Worm (Caenorhabditis elegans) whole organism, L3 larva: Measurements from ENCODE around the gene gasr-8.

ENCODE experiments used
- R02D3.7 ChIP-seq: fragments of 150-350 bp; optimal IDR thresholded peaks from 2 replicates; lab custom pipeline; 2014; ENCODE audit warnings: missing biosample characterization, missing genetic modification characterization
- ama-1 ChIP-seq: fragments of 150-350 bp; optimal IDR thresholded peaks from 2 replicates; lab custom pipeline; 2018
- ceh-28 ChIP-seq: fragments of 150-350 bp; optimal IDR thresholded peaks from 2 replicates; lab custom pipeline; 2014; ENCODE audit warnings: missing biosample characterization, missing genetic modification reagents, missing genetic modification characterization
- ceh-82 ChIP-seq: fragments of 150-350 bp; optimal IDR thresholded peaks from 2 replicates; lab custom pipeline; 2014; ENCODE audit warnings: missing biosample characterization, missing genetic modification characterization
- ceh-9 ChIP-seq: sonication (generic microtip); optimal IDR thresholded peaks from 2 replicates; lab custom pipeline; 2018; ENCODE audit warnings: missing biosample characterization, missing genetic modification characterization
- daf-12 ChIP-seq: fragments of 150-350 bp; optimal IDR thresholded peaks from 2 replicates; lab custom pipeline; 2014; ENCODE audit warnings: missing biosample characterization, missing genetic modification reagents, missing genetic modification characterization
- egl-27 ChIP-seq: sonication (generic microtip); optimal IDR thresholded peaks from 4 replicates; lab custom pipeline; 2017; ENCODE audit warnings: missing biosample characterization, missing genetic modification reagents, missing genetic modification characterization
- egl-5 ChIP-seq: fragments of 150-350 bp; optimal IDR thresholded peaks from 2 replicates; lab custom pipeline; 2017; ENCODE audit warnings: missing biosample characterization, missing genetic modification reagents, missing genetic modification characterization, inconsistent platforms
- elt-2 ChIP-seq: sonication (generic microtip); optimal IDR thresholded peaks from 2 replicates; lab custom pipeline; 2016; ENCODE audit warnings: missing genetic modification reagents, mild to moderate bottlenecking, missing genetic modification characterization, missing compliant biosample characterization
- elt-3 ChIP-seq, 3 experiments: fragments of 150-350 bp in 1 of 3; sonication (generic microtip) in 2 of 3; optimal IDR thresholded peaks; 2 replicates in 2 of 3; 4 replicates in 1 of 3; lab custom pipeline; 2014 to 2017; ENCODE audit warnings: missing biosample characterization in 3 of 3, missing genetic modification characterization in 3 of 3
- eor-1 ChIP-seq, 2 experiments: fragments of 150-350 bp; optimal IDR thresholded peaks; 2 replicates each; lab custom pipeline; 2014 to 2018; ENCODE audit warnings: missing biosample characterization in 2 of 2, missing genetic modification characterization in 2 of 2
- fkh-2 ChIP-seq: fragments of 150-350 bp; optimal IDR thresholded peaks from 2 replicates; lab custom pipeline; 2014; ENCODE audit warnings: missing biosample characterization, missing genetic modification reagents, missing genetic modification characterization
- fos-1 ChIP-seq: fragments of 150-350 bp; optimal IDR thresholded peaks from 2 replicates; lab custom pipeline; 2014; ENCODE audit warnings: missing biosample characterization, missing genetic modification characterization
- hmg-11 ChIP-seq: sonication (generic microtip); optimal IDR thresholded peaks from 2 replicates; lab custom pipeline; 2016; ENCODE audit warnings: missing genetic modification characterization, missing compliant biosample characterization
- jun-1 ChIP-seq: fragments of 150-350 bp; optimal IDR thresholded peaks from 2 replicates; lab custom pipeline; 2014; ENCODE audit warnings: missing biosample characterization, missing genetic modification reagents, missing genetic modification characterization
- lin-15B ChIP-seq: fragments of 150-350 bp; optimal IDR thresholded peaks from 2 replicates; lab custom pipeline; 2014; ENCODE audit warnings: missing biosample characterization, missing genetic modification characterization
- lsy-12 ChIP-seq: sonication (generic microtip); optimal IDR thresholded peaks from 2 replicates; lab custom pipeline; 2016; ENCODE audit warnings: mild to moderate bottlenecking, missing genetic modification characterization, missing compliant biosample characterization
- mdl-1 ChIP-seq: fragments of 150-350 bp; optimal IDR thresholded peaks from 2 replicates; lab custom pipeline; 2014; ENCODE audit warnings: missing biosample characterization, missing genetic modification characterization
- mml-1 ChIP-seq: fragments of 150-350 bp; sonication (generic microtip); optimal IDR thresholded peaks from 3 replicates; lab custom pipeline; 2014; ENCODE audit warnings: missing biosample characterization, missing genetic modification characterization
- nfya-1 ChIP-seq: sonication (generic microtip); optimal IDR thresholded peaks from 2 replicates; lab custom pipeline; 2017; ENCODE audit warnings: missing genetic modification characterization, mild to moderate bottlenecking, missing compliant biosample characterization, antibody characterized with exemption, moderate library complexity; ENCODE audit not compliant: insufficient read depth
- nhr-11 ChIP-seq: fragments of 150-350 bp; optimal IDR thresholded peaks from 2 replicates; lab custom pipeline; 2014; ENCODE audit warnings: missing biosample characterization, missing genetic modification characterization
- nhr-12 ChIP-seq: fragments of 150-350 bp; optimal IDR thresholded peaks from 2 replicates; lab custom pipeline; 2014; ENCODE audit warnings: missing biosample characterization, missing genetic modification characterization
- nhr-237 ChIP-seq: fragments of 150-350 bp; optimal IDR thresholded peaks from 2 replicates; lab custom pipeline; 2014; ENCODE audit warnings: missing biosample characterization, missing genetic modification characterization
- nhr-25 ChIP-seq: sonication (generic microtip); optimal IDR thresholded peaks from 2 replicates; lab custom pipeline; 2017; ENCODE audit warnings: missing biosample characterization, missing genetic modification characterization
- nhr-28 ChIP-seq: fragments of 150-350 bp; optimal IDR thresholded peaks from 2 replicates; lab custom pipeline; 2014; ENCODE audit warnings: missing biosample characterization, missing genetic modification characterization
- nhr-43 ChIP-seq: sonication (generic microtip); optimal IDR thresholded peaks from 2 replicates; lab custom pipeline; 2016; ENCODE audit warnings: mild to moderate bottlenecking, missing genetic modification characterization, missing compliant biosample characterization; ENCODE audit not compliant: poor library complexity, severe bottlenecking
- nhr-67 ChIP-seq: fragments of 150-350 bp; optimal IDR thresholded peaks from 2 replicates; lab custom pipeline; 2014; ENCODE audit warnings: missing biosample characterization, missing genetic modification characterization
- nhr-76 ChIP-seq: fragments of 150-350 bp; sonication (generic microtip); optimal IDR thresholded peaks from 5 replicates; lab custom pipeline; 2014; ENCODE audit warnings: missing biosample characterization, missing genetic modification characterization
- nhr-77 ChIP-seq: fragments of 150-350 bp; optimal IDR thresholded peaks from 2 replicates; lab custom pipeline; 2014; ENCODE audit warnings: missing biosample characterization, missing genetic modification characterization
- pha-4 ChIP-seq: fragments of 150-350 bp; optimal IDR thresholded peaks from 2 replicates; lab custom pipeline; 2014; ENCODE audit warnings: missing biosample characterization, missing genetic modification reagents, missing genetic modification characterization
- pqm-1 ChIP-seq: fragments of 150-350 bp; optimal IDR thresholded peaks from 2 replicates; lab custom pipeline; 2017; ENCODE audit warnings: missing biosample characterization, missing genetic modification characterization, inconsistent platforms
- snpc-4 ChIP-seq: fragments of 150-350 bp; optimal IDR thresholded peaks from 2 replicates; lab custom pipeline; 2014; ENCODE audit warnings: missing biosample characterization, missing genetic modification characterization
- tbx-2 ChIP-seq: sonication (generic microtip); optimal IDR thresholded peaks from 2 replicates; lab custom pipeline; 2016; ENCODE audit warnings: mild to moderate bottlenecking, missing genetic modification characterization, missing compliant biosample characterization
- unc-62 ChIP-seq: fragments of 150-350 bp; sonication (generic microtip); optimal IDR thresholded peaks from 4 replicates; lab custom pipeline; 2014; ENCODE audit warnings: missing biosample characterization, missing genetic modification reagents, missing genetic modification characterization
- zag-1 ChIP-seq: fragments of 150-350 bp; optimal IDR thresholded peaks from 2 replicates; lab custom pipeline; 2014; ENCODE audit warnings: missing biosample characterization, missing genetic modification characterization
- ztf-11 ChIP-seq: fragments of 150-350 bp; optimal IDR thresholded peaks from 2 replicates; lab custom pipeline; 2014; ENCODE audit warnings: missing biosample characterization, missing genetic modification characterization

The gasr-8 gene

ce11 chrV:14698005-14698404 lies 9.1 kb downstream of the gasr-8 start:
- TF ChIP-seq unc-62 (GFP tag; lab: Kevin White, UChicago) (no peak), nhr-11 (tag; lab: Kevin White, UChicago) (no peak), eor-1 (tag; optimal IDR thresholded peaks at IDR 0.05; lab: Kevin White, UChicago) (no peak), fkh-2 (tag; lab: Kevin White, UChicago) (no peak), ceh-28 (no peak), fos-1 (tag; lab: Kevin White, UChicago) (no peak), zag-1 (tag; lab: Kevin White, UChicago) (no peak), lin-15B (no peak), mdl-1 (tag; lab: Kevin White, UChicago) (no peak), egl-27 (no peak), nhr-67 (tag; lab: Kevin White, UChicago) (no peak), nhr-12 (tag; lab: Kevin White, UChicago) (no peak), ztf-11 (tag; lab: Kevin White, UChicago) (no peak), elt-3 (tag; optimal IDR thresholded peaks at IDR 0.05; lab: Kevin White, UChicago) (no peak), pha-4 (tag; lab: Kevin White, UChicago) (no peak), tbx-2 (tag; lab: Kevin White, UChicago) (no peak), nhr-25 (tag; lab: Kevin White, UChicago) (no peak), ceh-9 (tag; lab: Kevin White, UChicago) (no peak)

- no peak for TF ChIP-seq jun-1 (tag; lab: Kevin White, UChicago)
- TF ChIP-seq nhr-25 (tag; lab: Kevin White, UChicago): no peak
- no peak for TF ChIP-seq elt-3 (tag; optimal IDR thresholded peaks at IDR 0.05; lab: Kevin White, UChicago)
- TF ChIP-seq elt-2 (tag; lab: Kevin White, UChicago): no peak
- no peak for TF ChIP-seq fkh-2 (tag; lab: Kevin White, UChicago)
- no peak for TF ChIP-seq nhr-76 (tag; lab: Kevin White, UChicago)
- TF ChIP-seq R02D3.7: no peak
- TF ChIP-seq nhr-77: no peak
- no peak for TF ChIP-seq lsy-12
Measured at ce11 chrV:14698666-14699065, 9.8 kb downstream of the gasr-8 start, which contains the start of gene set-5. TSS of gene set-5 (plus strand) at chrV:14698966.

ce11 chrV:14707958-14708357 lies 19.0 kb downstream of the gasr-8 start, which contains the start of gene R08A2.9:
TSS of gene R08A2.9 (plus strand) at chrV:14708258.
- no peak for TF ChIP-seq nhr-76 (tag; lab: Kevin White, UChicago)
- TF ChIP-seq hmg-11 (tag; lab: Kevin White, UChicago): no peak
- TF ChIP-seq egl-5 (tag; lab: Kevin White, UChicago): no peak
- TF ChIP-seq jun-1 (tag; lab: Kevin White, UChicago): no peak

ce11 chrV:14711077-14711476 lies 22.2 kb downstream of the gasr-8 start, which contains the start of gene ssp-33:
TSS of gene ssp-33 (plus strand) at chrV:14711377.
- TF ChIP-seq nhr-76 (tag; lab: Kevin White, UChicago): no peak
- no peak for TF ChIP-seq pqm-1 (tag; lab: Kevin White, UChicago)
- TF ChIP-seq nfya-1: no peak

- TF ChIP-seq snpc-4 (tag; lab: Kevin White, UChicago): no peak
- no peak for TF ChIP-seq elt-3 (tag; optimal IDR thresholded peaks at IDR 0.05; lab: Kevin White, UChicago)
- no peak for TF ChIP-seq fkh-2 (tag; lab: Kevin White, UChicago)
- TF ChIP-seq eor-1 (tag; optimal IDR thresholded peaks at IDR 0.05; lab: Kevin White, UChicago): no peak
- no peak for TF ChIP-seq ceh-28
- no peak for TF ChIP-seq ama-1 (lab: Kevin White, UChicago)
- TF ChIP-seq jun-1 (tag; lab: Kevin White, UChicago): no peak
- no peak for TF ChIP-seq pha-4 (tag; lab: Kevin White, UChicago)
- TF ChIP-seq hmg-11 (tag; lab: Kevin White, UChicago): no peak
- no peak for TF ChIP-seq ceh-82 (tag; lab: Kevin White, UChicago)
- no peak for TF ChIP-seq daf-12 (tag; lab: Kevin White, UChicago)
- TF ChIP-seq, all 47 proteins: peak for 0
Measured at ce11 chrV:14712316-14712715, 23.4 kb downstream of the gasr-8 start, which contains the start of gene R08A2.5. TSS of gene R08A2.5 (plus strand) at chrV:14712616.

ce11 chrV:14715608-14716007 lies 26.7 kb downstream of the gasr-8 start, which contains the start of gene R08A2.2:
TSS of gene R08A2.2 (minus strand) at chrV:14715708.
- no peak for TF ChIP-seq nhr-237 (tag; lab: Kevin White, UChicago)
- TF ChIP-seq mml-1 (tag; lab: Kevin White, UChicago): no peak
- TF ChIP-seq nhr-12 (tag; lab: Kevin White, UChicago): no peak
- TF ChIP-seq ceh-9 (tag; lab: Kevin White, UChicago): no peak
- TF ChIP-seq nhr-25 (tag; lab: Kevin White, UChicago): no peak
- no peak for TF ChIP-seq nhr-11 (tag; lab: Kevin White, UChicago)
- no peak for TF ChIP-seq nhr-76 (tag; lab: Kevin White, UChicago)
- no peak for TF ChIP-seq eor-1 (tag; optimal IDR thresholded peaks at IDR 0.05; lab: Kevin White, UChicago)
- no peak for TF ChIP-seq nfya-1
- no peak for TF ChIP-seq nhr-28
- TF ChIP-seq nhr-43: no peak
- TF ChIP-seq mdl-1 (tag; lab: Kevin White, UChicago): no peak
